Worm (Caenorhabditis elegans): ENCODE measurements around the gene spe-45.

- no peak for TF ChIP-seq nfya-1 (tag; optimal IDR thresholded peaks at IDR 0.05)
- TF ChIP-seq fkh-10 (GFP tag; optimal IDR thresholded peaks at IDR 0.05): no peak
- no peak for TF ChIP-seq pros-1 (tag; optimal IDR thresholded peaks at IDR 0.05)
- TF ChIP-seq ref-2 (tag; optimal IDR thresholded peaks at IDR 0.05): no peak
- no peak for TF ChIP-seq ceh-18 (tag; optimal IDR thresholded peaks at IDR 0.05)
- TF ChIP-seq tbx-2 (tag; optimal IDR thresholded peaks at IDR 0.05): no peak
- no peak for TF ChIP-seq pqm-1 (tag; optimal IDR thresholded peaks at IDR 0.05)
- no peak for TF ChIP-seq pax-1 (tag; optimal IDR thresholded peaks at IDR 0.05)
- TF ChIP-seq hlh-8 (tag; optimal IDR thresholded peaks at IDR 0.05): no peak
These were observed 38.6 kb upstream of the spe-45 start, which contains the start of gene col-130 for ce11 chrIV:12428467-12428866.

All from whole organism, late embryonic.